Fruit fly (Drosophila melanogaster) whole organism, embryonic: ENCODE data around the gene Not10.

Source experiments
- CG10543 ChIP-seq: fragments of 200-800 bp; sonication (Bioruptor generic); optimal IDR thresholded peaks from 3 replicates; lab custom pipeline; 2017; ENCODE audit warnings: missing biosample characterization, mild to moderate bottlenecking, missing genetic modification characterization, moderate library complexity
- CG10565 ChIP-seq: fragments of 200-800 bp; sonication (Bioruptor generic); optimal IDR thresholded peaks from 3 replicates; lab custom pipeline; 2016; ENCODE audit warnings: missing biosample characterization, mild to moderate bottlenecking, missing genetic modification characterization
- CG11247 ChIP-seq: fragments of 200-800 bp; sonication (Bioruptor generic); IDR thresholded peaks from 2 replicates; pipeline ENCODE4 v1.3.6; 2022; ENCODE audit warnings: missing biosample characterization, missing genetic modification characterization
- CG11560 ChIP-seq: fragments of 200-800 bp; sonication (Bioruptor generic); IDR thresholded peaks from 3 replicates; pipeline ENCODE4 v1.3.6; 2022; ENCODE audit warnings: missing biosample characterization, missing genetic modification characterization
- CG13894 ChIP-seq: fragments of 200-800 bp; sonication (Bioruptor generic); optimal IDR thresholded peaks from 3 replicates; lab custom pipeline; 2018; ENCODE audit warnings: missing biosample characterization, mild to moderate bottlenecking, missing genetic modification characterization, moderate library complexity
- CG1792 ChIP-seq: fragments of 200-800 bp; sonication (Bioruptor generic); optimal IDR thresholded peaks from 2 replicates; lab custom pipeline; 2016; ENCODE audit warnings: missing biosample characterization, missing genetic modification characterization
- CG4360 ChIP-seq: fragments of 200-800 bp; sonication (Bioruptor generic); IDR thresholded peaks from 2 replicates; pipeline ENCODE4 v1.3.6; 2022; ENCODE audit warnings: missing biosample characterization, missing genetic modification characterization
- CG4424 ChIP-seq: fragments of 200-800 bp; sonication (Bioruptor generic); optimal IDR thresholded peaks from 3 replicates; lab custom pipeline; 2016; ENCODE audit warnings: missing biosample characterization, missing genetic modification characterization
- CG6175 ChIP-seq: fragments of 200-800 bp; sonication (Bioruptor generic); IDR thresholded peaks from 3 replicates; pipeline ENCODE4 v1.3.6; 2022; ENCODE audit warnings: missing biosample characterization, missing genetic modification characterization
- D ChIP-seq, 2 experiments: fragments of 200-800 bp in 1 of 2; fragments of >200 bp in 1 of 2; sonication (Bioruptor generic) in 1 of 2; optimal IDR thresholded peaks; 2 replicates in 1 of 2; 3 replicates in 1 of 2; lab custom pipeline; 2017; ENCODE audit warnings: mild to moderate bottlenecking in 1 of 2, missing biosample characterization in 1 of 2, missing genetic modification characterization in 1 of 2, missing genetic modification reagents in 1 of 2
- D19A ChIP-seq: fragments of 200-800 bp; optimal IDR thresholded peaks from 3 replicates; lab custom pipeline; 2019; ENCODE audit warnings: missing biosample characterization, mild to moderate bottlenecking, missing genetic modification characterization, moderate library complexity
- Dip2 ChIP-seq: fragments of 200-800 bp; sonication (Bioruptor generic); IDR thresholded peaks from 2 replicates; pipeline ENCODE4 v1.3.6; 2022; ENCODE audit warnings: missing biosample characterization, missing genetic modification characterization
- Drgx ChIP-seq: fragments of 200-800 bp; sonication (Bioruptor generic); IDR thresholded peaks from 2 replicates; pipeline ENCODE4 v1.3.6; 2022; ENCODE audit warnings: missing biosample characterization, missing genetic modification characterization
- E2f2 ChIP-seq: fragments of 200-800 bp; sonication (Bioruptor generic); IDR thresholded peaks from 2 replicates; pipeline ENCODE4 v1.3.6; 2022; ENCODE audit warnings: missing biosample characterization, missing genetic modification characterization
- Ets65A ChIP-seq: fragments of 200-800 bp; sonication (Bioruptor generic); peaks from one replicate; lab custom pipeline; 2016; ENCODE audit warnings: missing biosample characterization, missing genetic modification characterization
- Kr ChIP-seq: fragments of 200-800 bp; sonication (Bioruptor generic); optimal IDR thresholded peaks from 2 replicates; lab custom pipeline; 2017; ENCODE audit warnings: missing biosample characterization, mild to moderate bottlenecking, missing genetic modification characterization
- Lim3 ChIP-seq: fragments of 200-800 bp; sonication (Bioruptor generic); IDR thresholded peaks from 2 replicates; pipeline ENCODE4 v1.3.6; 2022; ENCODE audit warnings: missing biosample characterization, missing genetic modification characterization
- Med ChIP-seq: fragments of 200-800 bp; sonication (Bioruptor generic); peaks from one replicate; lab custom pipeline; 2016; ENCODE audit warnings: missing biosample characterization, missing genetic modification characterization, mild to moderate bottlenecking, inconsistent platforms, moderate library complexity
- Nf-YB ChIP-seq: fragments of 200-800 bp; sonication (Bioruptor generic); optimal IDR thresholded peaks from 3 replicates; lab custom pipeline; 2019; ENCODE audit warnings: missing biosample characterization, mild to moderate bottlenecking, missing genetic modification characterization, moderate library complexity
- Opbp ChIP-seq: fragments of 200-800 bp; sonication (Bioruptor generic); IDR thresholded peaks from 3 replicates; pipeline ENCODE4 v1.3.6; 2022; ENCODE audit warnings: missing biosample characterization, missing genetic modification characterization; ENCODE audit not compliant: partially characterized antibody
- Pdp1 ChIP-seq, 2 experiments: fragments of 200-800 bp; sonication (Bioruptor generic); optimal IDR thresholded peaks; 3 replicates each; lab custom pipeline; 2016; ENCODE audit warnings: missing biosample characterization in 2 of 2, missing genetic modification characterization in 2 of 2, mild to moderate bottlenecking in 1 of 2, moderate library complexity in 1 of 2
- ab ChIP-seq: fragments of 200-800 bp; sonication (Bioruptor generic); optimal IDR thresholded peaks from 2 replicates; lab custom pipeline; 2016; ENCODE audit warnings: missing biosample characterization, missing genetic modification characterization
- br ChIP-seq: fragments of >200 bp; optimal IDR thresholded peaks from 2 replicates; lab custom pipeline; 2017
- cad ChIP-seq: fragments of >200 bp; optimal IDR thresholded peaks from 2 replicates; lab custom pipeline; 2017; ENCODE audit warnings: missing biosample characterization, missing genetic modification characterization
- ci ChIP-seq: fragments of 200-800 bp; sonication (Bioruptor generic); IDR thresholded peaks from 3 replicates; pipeline ENCODE4 v1.3.6; 2022; ENCODE audit warnings: missing biosample characterization, missing genetic modification characterization
- disco-r ChIP-seq: fragments of 200-800 bp; sonication (Bioruptor generic); optimal IDR thresholded peaks from 2 replicates; lab custom pipeline; 2016; ENCODE audit warnings: missing biosample characterization, missing genetic modification characterization
- eyg ChIP-seq: fragments of 200-800 bp; sonication (Bioruptor generic); optimal IDR thresholded peaks from 3 replicates; lab custom pipeline; 2016; ENCODE audit warnings: missing biosample characterization, missing genetic modification characterization
- fd3F ChIP-seq: fragments of 200-800 bp; sonication (Bioruptor generic); optimal IDR thresholded peaks from 2 replicates; lab custom pipeline; 2018; ENCODE audit warnings: missing biosample characterization, mild to moderate bottlenecking, missing genetic modification characterization, moderate library complexity
- fd96Cb ChIP-seq: fragments of 200-800 bp; sonication (Bioruptor generic); optimal IDR thresholded peaks from 2 replicates; lab custom pipeline; 2018; ENCODE audit warnings: missing biosample characterization, mild to moderate bottlenecking, missing genetic modification characterization, moderate library complexity
- grau ChIP-seq: fragments of 200-800 bp; optimal IDR thresholded peaks from 3 replicates; lab custom pipeline; 2019; ENCODE audit warnings: missing biosample characterization, mild to moderate bottlenecking, missing genetic modification characterization, moderate library complexity
- hb ChIP-seq: fragments of 200-800 bp; sonication (Bioruptor generic); IDR thresholded peaks from 3 replicates; pipeline ENCODE4 v1.3.6; 2022; ENCODE audit warnings: missing biosample characterization, missing genetic modification characterization; ENCODE audit not compliant: partially characterized antibody
- maf-S ChIP-seq: fragments of 200-800 bp; sonication (Bioruptor generic); optimal IDR thresholded peaks from 2 replicates; lab custom pipeline; 2016; ENCODE audit warnings: missing biosample characterization, missing genetic modification characterization
- mam ChIP-seq: fragments of 200-800 bp; sonication (Bioruptor generic); optimal IDR thresholded peaks from 3 replicates; lab custom pipeline; 2016; ENCODE audit warnings: missing biosample characterization, missing genetic modification characterization
- odd ChIP-seq: fragments of 200-800 bp; sonication (Bioruptor generic); optimal IDR thresholded peaks from 2 replicates; lab custom pipeline; 2017; ENCODE audit warnings: missing biosample characterization, mild to moderate bottlenecking, missing genetic modification characterization
- prd ChIP-seq, 3 experiments: fragments of >200 bp in 2 of 3; fragments of 200-800 bp in 1 of 3; sonication (Bioruptor generic) in 1 of 3; optimal IDR thresholded peaks in 2 of 3; IDR thresholded peaks in 1 of 3; 2 replicates in 2 of 3; 3 replicates in 1 of 3; pipeline versions ENCODE4 v1.3.6 to Lab custom; 2017 to 2022; ENCODE audit warnings: missing biosample characterization in 1 of 3, missing genetic modification characterization in 1 of 3
- repo ChIP-seq: fragments of 200-800 bp; sonication (Bioruptor generic); optimal IDR thresholded peaks from 2 replicates; lab custom pipeline; 2016; ENCODE audit warnings: missing biosample characterization, missing genetic modification characterization
- run ChIP-seq: fragments of 200-800 bp; sonication (Bioruptor generic); optimal IDR thresholded peaks from 3 replicates; lab custom pipeline; 2018; ENCODE audit warnings: missing biosample characterization, mild to moderate bottlenecking, missing genetic modification characterization
- schlank ChIP-seq: fragments of 200-800 bp; sonication (Bioruptor generic); optimal IDR thresholded peaks from 2 replicates; lab custom pipeline; 2018; ENCODE audit warnings: missing biosample characterization, mild to moderate bottlenecking, missing genetic modification characterization
- tll ChIP-seq, 2 experiments: fragments of 200-800 bp in 1 of 2; fragments of >200 bp in 1 of 2; sonication (Bioruptor generic) in 1 of 2; optimal IDR thresholded peaks; 2 replicates each; lab custom pipeline; 2017 to 2019; ENCODE audit warnings: missing biosample characterization in 2 of 2, missing genetic modification characterization in 2 of 2, mild to moderate bottlenecking in 1 of 2, moderate library complexity in 1 of 2
- trh ChIP-seq: fragments of 200-800 bp; sonication (Bioruptor generic); optimal IDR thresholded peaks from 2 replicates; lab custom pipeline; 2016; ENCODE audit warnings: missing biosample characterization, missing genetic modification characterization
- zen ChIP-seq: fragments of 200-800 bp; sonication (Bioruptor generic); optimal IDR thresholded peaks from 3 replicates; lab custom pipeline; 2018; ENCODE audit warnings: missing biosample characterization, mild to moderate bottlenecking, missing genetic modification characterization, moderate library complexity

Not10 gene

dm6 chr3R:12645771-12646317 is 15.4 kb downstream of the Not10 start:
- TF ChIP-seq CG13894 (no peak), CG11247 (GFP tag; lab: Robert Waterston, UW) (no peak), E2f2 (GFP tag; lab: Robert Waterston, UW) (no peak), Med (GFP tag; lab: Kevin White, UChicago) (peak; percentile 46), CG6175 (GFP tag; lab: Robert Waterston, UW) (no peak), Drgx (GFP tag; lab: Robert Waterston, UW) (no peak), D (optimal IDR thresholded peaks at IDR 0.05; lab: Kevin White, UChicago) (peak; percentile 80), D (GFP tag; optimal IDR thresholded peaks at IDR 0.05; lab: Kevin White, UChicago) (no peak), CG10543 (GFP tag; lab: Kevin White, UChicago) (no peak), eyg (no peak), prd (optimal IDR thresholded peaks at IDR 0.05; lab: Kevin White, UChicago) (no peak), prd (GFP tag; IDR thresholded peaks at IDR 0.05; lab: Robert Waterston, UW) (no peak), odd (GFP tag; lab: Kevin White, UChicago) (no peak), zen (tag; lab: Kevin White, UChicago) (peak; percentile 99), run (no peak), Lim3 (GFP tag; lab: Robert Waterston, UW) (no peak), cad (GFP tag; lab: Kevin White, UChicago) (peak; percentile 93), trh (GFP tag; lab: Kevin White, UChicago) (no peak), CG11560 (tag; lab: Robert Waterston, UW) (no peak), Nf-YB (GFP tag; lab: Kevin White, UChicago) (no peak), Pdp1 (GFP tag; optimal IDR thresholded peaks at IDR 0.05; lab: Kevin White, UChicago) (no peak), ab (GFP tag; lab: Kevin White, UChicago) (no peak), tll (GFP tag; optimal IDR thresholded peaks at IDR 0.05; lab: Kevin White, UChicago) (peak in 1 of 2 experiments; percentile 95), Opbp (GFP tag; lab: Robert Waterston, UW) (no peak), schlank (tag; lab: Kevin White, UChicago) (no peak), mam (no peak), CG1792 (GFP tag; lab: Kevin White, UChicago) (no peak), CG4424 (GFP tag; lab: Kevin White, UChicago) (no peak), CG10565 (no peak), fd3F (GFP tag; lab: Kevin White, UChicago) (no peak), fd96Cb (tag; lab: Kevin White, UChicago) (no peak), Dip2 (GFP tag; lab: Robert Waterston, UW) (no peak), maf-S (no peak), Kr (no peak), ci (GFP tag; lab: Robert Waterston, UW) (0 out of 3 replicates have a peak, but pooled peaks have one; percentile 6), CG4360 (GFP tag; lab: Robert Waterston, UW) (no peak), br (lab: Kevin White, UChicago) (no peak), repo (GFP tag; lab: Kevin White, UChicago) (no peak), Ets65A (GFP tag; lab: Kevin White, UChicago) (peak; percentile 88), disco-r (GFP tag; lab: Kevin White, UChicago) (no peak), D19A (tag; lab: Kevin White, UChicago) (no peak), hb (GFP tag; lab: Robert Waterston, UW) (no peak), grau (tag; lab: Kevin White, UChicago) (no peak)
